Worm (Caenorhabditis elegans): ENCODE results near the gene srxa-8.

The srxa-8 gene

DNA sequence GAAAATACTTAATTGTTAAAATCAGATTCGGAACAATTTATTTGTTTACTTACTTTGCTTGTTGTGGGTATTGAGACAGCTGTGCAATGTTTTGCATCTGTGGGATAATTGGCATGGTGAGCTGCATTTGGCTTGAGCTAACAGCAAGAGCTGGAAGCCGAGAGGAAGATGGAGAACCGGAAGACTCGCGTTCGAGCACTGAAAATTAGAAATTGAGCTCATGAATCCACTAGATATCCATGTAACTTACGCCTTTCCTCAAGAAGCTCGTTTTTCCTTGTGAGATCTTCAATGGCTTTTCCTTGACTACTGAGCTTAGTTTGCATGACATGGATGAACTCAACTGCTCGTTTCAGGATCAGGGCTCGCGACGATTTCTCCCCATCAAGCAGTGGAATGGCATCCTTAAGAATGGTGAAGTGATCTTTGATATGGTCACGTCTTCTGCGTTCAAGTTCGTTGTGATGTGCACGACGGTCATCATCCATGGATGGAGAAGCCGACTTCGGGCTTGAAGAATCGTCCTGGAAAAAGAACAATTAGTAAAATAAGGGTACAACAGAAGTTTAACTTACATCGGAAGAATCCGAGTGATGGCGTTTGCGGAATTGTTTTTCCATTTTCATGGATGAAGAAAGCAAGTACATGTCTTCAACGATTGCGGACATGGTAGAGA, 41.6 kb upstream of the srxa-8 start:
- TF ChIP-seq ceh-13 (GFP tag; optimal IDR thresholded peaks at IDR 0.05) = no peak
- no peak for TF ChIP-seq ceh-36 (tag; optimal IDR thresholded peaks at IDR 0.05)
- TF ChIP-seq tra-4 (tag; optimal IDR thresholded peaks at IDR 0.05) = no peak
- TF ChIP-seq F13C5.2 (tag; optimal IDR thresholded peaks at IDR 0.05) = no peak
- TF ChIP-seq sea-1 (GFP tag; conservative IDR thresholded peaks at IDR 0.05) = no peak
- TF ChIP-seq tbx-37 (GFP tag; conservative IDR thresholded peaks at IDR 0.05) = no peak
- no peak for TF ChIP-seq hnd-1 (tag; optimal IDR thresholded peaks at IDR 0.05)
- TF ChIP-seq aly-1 (tag; optimal IDR thresholded peaks at IDR 0.05) = no peak
- no peak for TF ChIP-seq B0310.2 (tag; optimal IDR thresholded peaks at IDR 0.05)
- TF ChIP-seq scrt-1 (GFP tag; IDR thresholded peaks at IDR 0.05) = no peak
- TF ChIP-seq flt-1 (GFP tag; IDR thresholded peaks at IDR 0.05) = no peak
- TF ChIP-seq tbx-11 (GFP tag; IDR thresholded peaks at IDR 0.05) = no peak

DNA sequence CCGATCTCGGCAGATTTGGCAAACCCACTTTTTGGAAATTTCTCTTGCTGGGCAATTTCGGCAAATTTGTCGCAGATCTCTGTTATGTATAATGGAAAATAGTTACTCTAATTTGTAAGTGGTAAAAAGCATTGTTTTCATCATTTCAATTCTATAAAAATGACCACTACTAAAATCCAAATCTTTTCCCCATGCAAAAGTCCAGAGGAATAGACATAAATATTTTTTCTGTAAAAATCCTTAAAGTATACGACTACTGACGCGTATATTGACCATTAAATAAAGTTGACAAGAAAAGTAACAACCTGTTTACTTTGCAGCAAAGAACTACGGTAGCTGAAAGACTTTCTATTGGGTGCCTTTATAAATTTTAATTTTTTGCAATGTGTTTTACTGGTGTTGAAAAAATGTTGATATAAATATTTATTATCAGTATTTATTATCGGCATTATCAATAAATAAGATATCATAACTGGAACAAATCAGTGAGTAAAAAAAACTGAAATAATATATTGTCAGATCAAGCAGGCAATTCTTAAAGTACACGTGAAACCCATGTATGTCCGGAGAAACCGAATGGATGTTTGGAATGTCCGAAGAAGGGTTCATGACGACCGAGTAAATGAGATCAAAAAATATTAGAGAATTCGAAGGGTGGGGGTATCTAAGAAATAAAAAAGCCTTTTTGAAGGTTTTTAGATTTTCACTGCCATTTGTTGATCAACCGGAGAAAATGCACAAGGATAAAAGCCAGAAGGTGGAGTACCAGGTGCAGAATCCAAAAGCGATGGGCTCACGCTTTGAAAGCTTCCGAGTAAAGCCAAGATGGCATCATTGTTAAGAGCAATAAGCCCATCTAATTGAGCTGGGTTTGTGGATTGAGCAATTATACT, 40.8 kb upstream of the srxa-8 start:
- TF ChIP-seq ceh-13 (GFP tag; optimal IDR thresholded peaks at IDR 0.05) = no peak
- no peak for TF ChIP-seq tbx-37 (GFP tag; conservative IDR thresholded peaks at IDR 0.05)
- TF ChIP-seq B0310.2 (tag; optimal IDR thresholded peaks at IDR 0.05) = no peak
- no peak for TF ChIP-seq tra-4 (tag; optimal IDR thresholded peaks at IDR 0.05)
- no peak for TF ChIP-seq ama-1 (optimal IDR thresholded peaks at IDR 0.05)
- no peak for TF ChIP-seq hnd-1 (tag; optimal IDR thresholded peaks at IDR 0.05)
- TF ChIP-seq hmbx-1 (tag; optimal IDR thresholded peaks at IDR 0.05) = no peak
- no peak for TF ChIP-seq ceh-36 (tag; optimal IDR thresholded peaks at IDR 0.05)
- no peak for TF ChIP-seq hmg-4 (GFP tag; optimal IDR thresholded peaks at IDR 0.05)
- no peak for TF ChIP-seq tbx-11 (GFP tag; IDR thresholded peaks at IDR 0.05)
- no peak for TF ChIP-seq ets-7 (tag; optimal IDR thresholded peaks at IDR 0.05)
- TF ChIP-seq pes-1 (GFP tag; IDR thresholded peaks at IDR 0.05) = no peak
- TF ChIP-seq sea-1 (GFP tag; conservative IDR thresholded peaks at IDR 0.05) = no peak
- TF ChIP-seq F13C5.2 (tag; optimal IDR thresholded peaks at IDR 0.05) = no peak
- no peak for TF ChIP-seq flt-1 (GFP tag; IDR thresholded peaks at IDR 0.05)
- TF ChIP-seq scrt-1 (GFP tag; IDR thresholded peaks at IDR 0.05) = no peak
- TF ChIP-seq aly-1 (tag; optimal IDR thresholded peaks at IDR 0.05) = no peak

DNA sequence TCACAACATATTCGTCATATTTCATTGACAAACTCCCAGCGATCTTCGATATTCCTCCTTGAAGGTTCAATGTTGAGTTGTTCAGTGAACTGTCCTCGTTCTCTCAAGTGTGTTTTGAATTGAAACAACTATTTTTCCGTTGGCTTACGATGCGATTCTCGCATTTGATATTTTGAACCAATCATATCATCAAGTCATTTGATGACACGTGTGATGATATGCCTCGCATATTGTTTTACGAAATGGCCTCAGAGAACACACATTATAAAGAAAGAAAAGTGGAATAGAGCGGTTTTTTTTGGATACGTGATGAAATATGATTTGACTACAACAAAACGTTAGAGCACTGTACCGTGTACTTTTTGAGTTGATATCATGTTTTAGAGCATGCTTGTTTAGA, 39.8 kb upstream of the srxa-8 start:
- TF ChIP-seq hnd-1 (tag; optimal IDR thresholded peaks at IDR 0.05) (no peak), ama-1 (optimal IDR thresholded peaks at IDR 0.05) (no peak), aly-1 (tag; optimal IDR thresholded peaks at IDR 0.05) (no peak), sea-1 (GFP tag; conservative IDR thresholded peaks at IDR 0.05) (no peak), hmbx-1 (tag; optimal IDR thresholded peaks at IDR 0.05) (no peak), pes-1 (GFP tag; IDR thresholded peaks at IDR 0.05) (no peak), F13C5.2 (tag; optimal IDR thresholded peaks at IDR 0.05) (no peak), tbx-11 (GFP tag; IDR thresholded peaks at IDR 0.05) (no peak), flt-1 (GFP tag; IDR thresholded peaks at IDR 0.05) (no peak), ets-7 (tag; optimal IDR thresholded peaks at IDR 0.05) (no peak), ceh-13 (GFP tag; optimal IDR thresholded peaks at IDR 0.05) (no peak), scrt-1 (GFP tag; IDR thresholded peaks at IDR 0.05) (no peak), tbx-37 (GFP tag; conservative IDR thresholded peaks at IDR 0.05) (no peak), B0310.2 (tag; optimal IDR thresholded peaks at IDR 0.05) (no peak)

DNA sequence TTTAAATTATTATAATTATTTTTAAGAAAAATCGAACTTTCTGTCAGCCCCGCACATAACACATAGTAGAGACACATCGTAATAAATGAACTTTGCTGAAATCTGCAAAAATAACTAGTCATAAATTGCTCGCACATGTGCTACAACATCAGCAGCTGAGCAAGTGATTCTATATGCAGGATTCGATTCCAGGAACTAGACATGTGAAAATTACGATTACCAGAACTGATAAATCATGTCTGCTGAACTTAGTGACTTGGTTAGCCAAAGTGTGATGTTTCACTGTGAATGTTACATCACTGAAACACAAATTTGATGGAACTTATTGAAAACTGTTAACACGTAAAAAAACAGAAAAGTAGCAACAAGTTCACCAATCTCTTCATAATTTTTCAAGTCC, 38.6 kb upstream of the srxa-8 start:
- no peak for TF ChIP-seq ama-1 (optimal IDR thresholded peaks at IDR 0.05)
- TF ChIP-seq tra-4 (tag; optimal IDR thresholded peaks at IDR 0.05) = no peak
- TF ChIP-seq tbx-37 (GFP tag; conservative IDR thresholded peaks at IDR 0.05) = no peak
- TF ChIP-seq B0310.2 (tag; optimal IDR thresholded peaks at IDR 0.05) = no peak
- no peak for TF ChIP-seq tbx-11 (GFP tag; IDR thresholded peaks at IDR 0.05)
- no peak for TF ChIP-seq hmg-4 (GFP tag; optimal IDR thresholded peaks at IDR 0.05)
- TF ChIP-seq scrt-1 (GFP tag; IDR thresholded peaks at IDR 0.05) = no peak
- TF ChIP-seq sea-1 (GFP tag; conservative IDR thresholded peaks at IDR 0.05) = no peak
- TF ChIP-seq flt-1 (GFP tag; IDR thresholded peaks at IDR 0.05) = no peak
- no peak for TF ChIP-seq ceh-13 (GFP tag; optimal IDR thresholded peaks at IDR 0.05)
- no peak for TF ChIP-seq hnd-1 (tag; optimal IDR thresholded peaks at IDR 0.05)
- no peak for TF ChIP-seq ets-7 (tag; optimal IDR thresholded peaks at IDR 0.05)

DNA sequence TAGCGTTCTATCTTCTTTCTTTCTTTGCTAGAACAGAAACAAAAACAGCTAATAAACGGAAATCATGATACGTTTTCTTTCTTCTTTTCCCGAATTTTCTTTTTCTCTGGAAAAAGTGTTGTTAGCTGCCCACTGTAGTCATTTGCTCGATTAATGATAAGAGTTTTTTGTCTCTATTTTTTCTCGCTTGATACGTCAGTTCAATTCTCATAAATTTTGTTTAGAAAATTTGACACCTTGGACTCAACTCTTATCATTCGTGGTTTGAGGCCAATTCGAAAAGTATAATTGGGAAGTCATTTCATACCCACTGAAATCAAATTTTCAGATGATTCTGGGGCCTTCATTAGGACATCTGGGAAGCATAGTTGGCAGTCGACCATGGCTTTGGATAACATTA, 33.2 kb upstream of the srxa-8 start:
- TF ChIP-seq tbx-11 (GFP tag; IDR thresholded peaks at IDR 0.05) (no peak), scrt-1 (GFP tag; IDR thresholded peaks at IDR 0.05) (no peak), ets-7 (tag; optimal IDR thresholded peaks at IDR 0.05) (no peak), tbx-37 (GFP tag; conservative IDR thresholded peaks at IDR 0.05) (no peak), flt-1 (GFP tag; IDR thresholded peaks at IDR 0.05) (no peak), ceh-36 (tag; optimal IDR thresholded peaks at IDR 0.05) (no peak), ceh-13 (GFP tag; optimal IDR thresholded peaks at IDR 0.05) (no peak), ama-1 (optimal IDR thresholded peaks at IDR 0.05) (no peak), tra-4 (tag; optimal IDR thresholded peaks at IDR 0.05) (no peak), F13C5.2 (tag; optimal IDR thresholded peaks at IDR 0.05) (no peak), B0310.2 (tag; optimal IDR thresholded peaks at IDR 0.05) (no peak), sea-1 (GFP tag; conservative IDR thresholded peaks at IDR 0.05) (no peak), hnd-1 (tag; optimal IDR thresholded peaks at IDR 0.05) (no peak), hmbx-1 (tag; optimal IDR thresholded peaks at IDR 0.05) (no peak), hmg-4 (GFP tag; optimal IDR thresholded peaks at IDR 0.05) (no peak), aly-1 (tag; optimal IDR thresholded peaks at IDR 0.05) (no peak), pes-1 (GFP tag; IDR thresholded peaks at IDR 0.05) (no peak)

DNA sequence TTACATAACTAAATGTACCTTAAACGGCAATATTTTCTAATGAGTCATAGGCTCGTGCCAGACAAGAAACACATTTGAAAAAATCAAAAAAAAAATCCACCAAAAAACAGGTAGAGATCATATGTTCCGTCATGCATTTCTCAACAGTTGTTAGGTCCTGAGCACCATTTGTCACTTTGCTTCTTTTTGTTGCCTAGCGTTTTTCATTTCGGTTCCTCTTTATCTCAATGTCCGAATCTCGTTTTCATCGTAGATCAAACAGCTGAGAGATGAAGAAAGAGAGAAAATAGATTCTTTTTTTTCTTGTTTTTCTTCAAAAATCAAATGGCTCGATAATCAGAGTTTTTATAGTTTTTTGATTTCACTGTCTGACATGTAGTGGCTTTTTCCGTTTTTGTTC, 32.3 kb upstream of the srxa-8 start:
- TF ChIP-seq tbx-37 (GFP tag; conservative IDR thresholded peaks at IDR 0.05) (no peak), tra-4 (tag; optimal IDR thresholded peaks at IDR 0.05) (no peak)

Data from whole organism, early embryonic.